Worm (Caenorhabditis elegans) whole organism, L1 larva: ENCODE results near the gene Y55B1BL.2.

Source experiments
- F16B12.6 ChIP-seq: fragments of 150-350 bp; optimal IDR thresholded peaks from 2 replicates; lab custom pipeline; 2014; ENCODE audit warnings: missing biosample characterization, missing genetic modification characterization
- Y116A8C.19 ChIP-seq: sonication (generic microtip); optimal IDR thresholded peaks from 2 replicates; lab custom pipeline; 2016; ENCODE audit warnings: missing compliant biosample characterization, missing genetic modification characterization, borderline replicate concordance
- aha-1 ChIP-seq: fragments of 150-350 bp; optimal IDR thresholded peaks from 2 replicates; lab custom pipeline; 2014; ENCODE audit warnings: missing biosample characterization, missing genetic modification characterization
- alr-1 ChIP-seq: fragments of 200-800 bp; sonication (Bioruptor generic); optimal IDR thresholded peaks from 2 replicates; lab custom pipeline; 2018; ENCODE audit warnings: borderline replicate concordance, mild to moderate bottlenecking, missing genetic modification characterization, missing compliant biosample characterization
- ama-1 ChIP-seq: fragments of 150-350 bp; optimal IDR thresholded peaks from 2 replicates; lab custom pipeline; 2014
- blmp-1 ChIP-seq: fragments of 150-350 bp; optimal IDR thresholded peaks from 2 replicates; lab custom pipeline; 2014; ENCODE audit warnings: missing biosample characterization, missing genetic modification characterization
- ceh-63 ChIP-seq: fragments of 200-800 bp; sonication (Bioruptor generic); optimal IDR thresholded peaks from 2 replicates; lab custom pipeline; 2018; ENCODE audit warnings: mild to moderate bottlenecking, missing genetic modification characterization, missing compliant biosample characterization
- ceh-90 ChIP-seq: sonication (generic microtip); optimal IDR thresholded peaks from 2 replicates; lab custom pipeline; 2016; ENCODE audit warnings: missing genetic modification characterization, missing compliant biosample characterization
- dpl-1 ChIP-seq, 3 experiments: fragments of 150-350 bp in 2 of 3; sonication (generic microtip) in 1 of 3; optimal IDR thresholded peaks; 2 replicates each; lab custom pipeline; 2014 to 2017; ENCODE audit warnings: missing biosample characterization in 3 of 3, missing genetic modification characterization in 3 of 3, missing genetic modification reagents in 3 of 3
- efl-1 ChIP-seq, 4 experiments: fragments of 150-350 bp; optimal IDR thresholded peaks in 3 of 4; peaks in 1 of 4; 1 replicate in 1 of 4; 2 replicates in 3 of 4; lab custom pipeline; 2014; ENCODE audit warnings: missing biosample characterization in 2 of 4, missing genetic modification characterization in 2 of 4, missing genetic modification reagents in 2 of 4
- egl-13 ChIP-seq: sonication (generic microtip); optimal IDR thresholded peaks from 2 replicates; lab custom pipeline; 2016; ENCODE audit warnings: missing genotype, missing genetic modification reagents, missing genetic modification characterization, missing compliant biosample characterization
- egl-27 ChIP-seq, 2 experiments: fragments of 150-350 bp in 1 of 2; sonication (generic microtip); optimal IDR thresholded peaks; 3 replicates each; lab custom pipeline; 2017 to 2018; ENCODE audit warnings: missing biosample characterization in 2 of 2, missing genetic modification characterization in 2 of 2, missing genetic modification reagents in 2 of 2
- ets-5 ChIP-seq: fragments of 200-800 bp; sonication (Bioruptor generic); IDR thresholded peaks from 2 replicates; pipeline ENCODE4 v1.3.6; 2022; ENCODE audit warnings: missing genetic modification characterization, missing compliant biosample characterization
- fkh-8 ChIP-seq: sonication (generic microtip); optimal IDR thresholded peaks from 2 replicates; lab custom pipeline; 2016; ENCODE audit warnings: mild to moderate bottlenecking, missing genetic modification characterization, missing compliant biosample characterization
- fos-1 ChIP-seq: fragments of 150-350 bp; optimal IDR thresholded peaks from 2 replicates; lab custom pipeline; 2014; ENCODE audit warnings: missing biosample characterization, missing genetic modification characterization
- hlh-17 ChIP-seq: fragments of 200-800 bp; sonication (Bioruptor generic); optimal IDR thresholded peaks from 2 replicates; lab custom pipeline; 2018; ENCODE audit warnings: missing genetic modification characterization, mild to moderate bottlenecking, missing compliant biosample characterization, moderate library complexity, borderline replicate concordance
- hlh-4 ChIP-seq: sonication (generic microtip); optimal IDR thresholded peaks from 2 replicates; lab custom pipeline; 2016; ENCODE audit warnings: mild to moderate bottlenecking, missing genetic modification characterization, missing compliant biosample characterization
- isw-1 ChIP-seq: fragments of 200-800 bp; sonication (Bioruptor generic); IDR thresholded peaks from 2 replicates; pipeline ENCODE4 v1.3.6; 2022; ENCODE audit warnings: missing genetic modification characterization, missing compliant biosample characterization
- jun-1 ChIP-seq: fragments of 150-350 bp; optimal IDR thresholded peaks from 2 replicates; lab custom pipeline; 2014; ENCODE audit warnings: missing biosample characterization, missing genetic modification reagents, missing genetic modification characterization
- lin-13 ChIP-seq: fragments of 150-350 bp; optimal IDR thresholded peaks from 2 replicates; lab custom pipeline; 2014; ENCODE audit warnings: missing biosample characterization, missing genetic modification reagents, missing genetic modification characterization
- lin-14 ChIP-seq: fragments of 200-800 bp; sonication (Bioruptor generic); optimal IDR thresholded peaks from 2 replicates; lab custom pipeline; 2018; ENCODE audit warnings: mild to moderate bottlenecking, missing genetic modification characterization, moderate library complexity, missing compliant biosample characterization
- lin-35 ChIP-seq, 2 experiments: fragments of 150-350 bp; optimal IDR thresholded peaks; 2 replicates each; lab custom pipeline; 2014; ENCODE audit warnings: missing biosample characterization in 2 of 2, missing genetic modification characterization in 2 of 2, missing genetic modification reagents in 2 of 2
- lin-39 ChIP-seq: fragments of 150-350 bp; optimal IDR thresholded peaks from 2 replicates; lab custom pipeline; 2014; ENCODE audit warnings: missing biosample characterization, missing genetic modification reagents, missing genetic modification characterization
- lir-3 ChIP-seq: sonication (generic microtip); optimal IDR thresholded peaks from 2 replicates; lab custom pipeline; 2016; ENCODE audit warnings: mild to moderate bottlenecking, missing genetic modification characterization, moderate library complexity, missing compliant biosample characterization; ENCODE audit not compliant: poor library complexity
- mef-2 ChIP-seq: fragments of 150-350 bp; optimal IDR thresholded peaks from 2 replicates; lab custom pipeline; 2014; ENCODE audit warnings: missing biosample characterization, missing genetic modification characterization
- mep-1 ChIP-seq: fragments of 150-350 bp; optimal IDR thresholded peaks from 2 replicates; lab custom pipeline; 2014; ENCODE audit warnings: missing biosample characterization, missing genetic modification characterization
- nhr-11 ChIP-seq: fragments of 150-350 bp; optimal IDR thresholded peaks from 2 replicates; lab custom pipeline; 2014; ENCODE audit warnings: missing biosample characterization, missing genetic modification characterization
- nhr-12 ChIP-seq: sonication (generic microtip); optimal IDR thresholded peaks from 2 replicates; lab custom pipeline; 2017; ENCODE audit warnings: missing biosample characterization, missing genetic modification characterization
- nhr-19 ChIP-seq: fragments of 200-800 bp; sonication (Bioruptor generic); conservative IDR thresholded peaks from 2 replicates; pipeline ENCODE4 v1.3.6; 2022; ENCODE audit warnings: missing genetic modification characterization, missing compliant biosample characterization
- nhr-20 ChIP-seq: sonication (generic microtip); optimal IDR thresholded peaks from 2 replicates; lab custom pipeline; 2016; ENCODE audit warnings: mild to moderate bottlenecking, missing genetic modification characterization, missing compliant biosample characterization
- nhr-237 ChIP-seq: fragments of 150-350 bp; optimal IDR thresholded peaks from 2 replicates; lab custom pipeline; 2014; ENCODE audit warnings: missing biosample characterization, missing genetic modification characterization
- nhr-47 ChIP-seq: sonication (generic microtip); optimal IDR thresholded peaks from 2 replicates; lab custom pipeline; 2016; ENCODE audit warnings: mild to moderate bottlenecking, missing genetic modification characterization, moderate library complexity, missing compliant biosample characterization
- nhr-71 ChIP-seq: sonication (generic microtip); optimal IDR thresholded peaks from 2 replicates; lab custom pipeline; 2016; ENCODE audit warnings: mild to moderate bottlenecking, missing genetic modification characterization, moderate library complexity, missing compliant biosample characterization
- nhr-76 ChIP-seq: sonication (generic microtip); optimal IDR thresholded peaks from 2 replicates; lab custom pipeline; 2017; ENCODE audit warnings: missing biosample characterization, missing genetic modification characterization
- nhr-77 ChIP-seq: fragments of 150-350 bp; optimal IDR thresholded peaks from 2 replicates; lab custom pipeline; 2014; ENCODE audit warnings: missing biosample characterization, missing genetic modification characterization
- nhr-84 ChIP-seq: sonication (generic microtip); optimal IDR thresholded peaks from 2 replicates; lab custom pipeline; 2017; ENCODE audit warnings: missing biosample characterization, missing genetic modification characterization
- nhr-90 ChIP-seq: sonication (generic microtip); optimal IDR thresholded peaks from 2 replicates; lab custom pipeline; 2016; ENCODE audit warnings: mild to moderate bottlenecking, missing genetic modification characterization, missing compliant biosample characterization; ENCODE audit not compliant: poor library complexity
- pag-3 ChIP-seq: sonication (generic microtip); optimal IDR thresholded peaks from 2 replicates; lab custom pipeline; 2017; ENCODE audit warnings: missing genetic modification characterization, mild to moderate bottlenecking, missing compliant biosample characterization, antibody characterized with exemption, borderline replicate concordance; ENCODE audit not compliant: insufficient read depth
- pax-3 ChIP-seq: fragments of 200-800 bp; sonication (Bioruptor generic); optimal IDR thresholded peaks from 2 replicates; lab custom pipeline; 2018; ENCODE audit warnings: mild to moderate bottlenecking, missing genetic modification characterization, moderate library complexity, missing compliant biosample characterization
- skn-1 ChIP-seq: fragments of 150-350 bp; optimal IDR thresholded peaks from 2 replicates; lab custom pipeline; 2014; ENCODE audit warnings: missing biosample characterization, missing genetic modification characterization
- sox-4 ChIP-seq: sonication (generic microtip); optimal IDR thresholded peaks from 2 replicates; lab custom pipeline; 2016; ENCODE audit warnings: missing genetic modification characterization, missing compliant biosample characterization
- sup-37 ChIP-seq: fragments of 200-800 bp; sonication (Bioruptor generic); optimal IDR thresholded peaks from 2 replicates; lab custom pipeline; 2018; ENCODE audit warnings: mild to moderate bottlenecking, missing genetic modification characterization, missing compliant biosample characterization
- unc-62 ChIP-seq: fragments of 150-350 bp; optimal IDR thresholded peaks from 2 replicates; lab custom pipeline; 2014; ENCODE audit warnings: missing biosample characterization, missing genetic modification reagents, missing genetic modification characterization
- unc-98 ChIP-seq: fragments of 200-800 bp; sonication (Bioruptor generic); IDR thresholded peaks from 2 replicates; pipeline ENCODE4 v1.3.6; 2022; ENCODE audit warnings: missing genetic modification characterization, missing compliant biosample characterization
- xbp-1 ChIP-seq: sonication (generic microtip); optimal IDR thresholded peaks from 2 replicates; lab custom pipeline; 2016; ENCODE audit warnings: missing genetic modification characterization, missing compliant biosample characterization
- zag-1 ChIP-seq: fragments of 150-350 bp; optimal IDR thresholded peaks from 2 replicates; lab custom pipeline; 2014; ENCODE audit warnings: missing biosample characterization, missing genetic modification characterization
- zip-4 ChIP-seq: fragments of 200-800 bp; sonication (Bioruptor generic); optimal IDR thresholded peaks from 2 replicates; lab custom pipeline; 2018; ENCODE audit warnings: mild to moderate bottlenecking, missing genetic modification characterization, moderate library complexity, missing compliant biosample characterization
- ztf-11 ChIP-seq, 2 experiments: sonication (generic microtip); optimal IDR thresholded peaks; 2 replicates each; lab custom pipeline; 2016 to 2017; ENCODE audit warnings: missing genetic modification characterization in 2 of 2, missing biosample characterization in 1 of 2, missing compliant biosample characterization in 1 of 2
- ztf-4 ChIP-seq: fragments of 150-350 bp; optimal IDR thresholded peaks from 2 replicates; lab custom pipeline; 2014; ENCODE audit warnings: missing biosample characterization, missing genetic modification characterization

The Y55B1BL.2 gene

ce11 chrIII:354545-355460 is 47.8 kb upstream of the Y55B1BL.2 start, which contains the start of gene gei-4 (continued):
- TF ChIP-seq F16B12.6 (no peak), nhr-20 (tag; lab: Kevin White, UChicago) (peak; percentile 92), isw-1 (peak; percentile 69), nhr-12 (tag; lab: Kevin White, UChicago) (peak; percentile 20), nhr-237 (tag; lab: Kevin White, UChicago) (peak; percentile 78), fkh-8 (peak; percentile 93), fos-1 (tag; lab: Kevin White, UChicago) (peak; percentile 67), unc-62 (GFP tag; lab: Kevin White, UChicago) (no peak), ztf-4 (tag; lab: Kevin White, UChicago) (peak; percentile 68), efl-1 (optimal IDR thresholded peaks at IDR 0.05; lab: Kevin White, UChicago) (peak; percentile 84 to 96), efl-1 (GFP tag; optimal IDR thresholded peaks at IDR 0.05 in 1 of 2; lab: Kevin White, UChicago) (peak; percentile 53 to 96), skn-1 (peak; percentile 65), mep-1 (tag; lab: Kevin White, UChicago) (peak; percentile 75), pax-3 (tag; lab: Kevin White, UChicago) (peak; percentile 86), mef-2 (peak; percentile 3), zip-4 (peak; percentile 98), dpl-1 (GFP tag; optimal IDR thresholded peaks at IDR 0.05; lab: Kevin White, UChicago) (peak; percentile 47 to 64 (median 60)), nhr-90 (tag; lab: Kevin White, UChicago) (peak; percentile 87), ama-1 (lab: Kevin White, UChicago) (peak; percentile 74), ztf-11 (tag; optimal IDR thresholded peaks at IDR 0.05; lab: Kevin White, UChicago) (peak in 1 of 2 experiments; percentile 84), unc-98 (GFP tag; lab: Robert Waterston, UW) (no peak), Y116A8C.19 (tag; lab: Kevin White, UChicago) (peak; percentile 18), lin-35 (GFP tag; optimal IDR thresholded peaks at IDR 0.05; lab: Kevin White, UChicago) (peak; percentile 65 to 79), blmp-1 (peak; percentile 65), lin-13 (GFP tag; lab: Kevin White, UChicago) (peak; percentile 87), alr-1 (tag; lab: Kevin White, UChicago) (no peak), nhr-84 (tag; lab: Kevin White, UChicago) (no peak), lin-14 (GFP tag; lab: Kevin White, UChicago) (peak; percentile 96), nhr-11 (peak; percentile 77), nhr-19 (peak; percentile 86), nhr-77 (peak; percentile 58), lir-3 (tag; lab: Kevin White, UChicago) (peak; percentile 68), egl-13 (tag; lab: Kevin White, UChicago) (peak; percentile 88), aha-1 (tag; lab: Kevin White, UChicago) (peak; percentile 26), sox-4 (tag; lab: Kevin White, UChicago) (peak; percentile 77), jun-1 (tag; lab: Kevin White, UChicago) (peak; percentile 92), nhr-71 (peak; percentile 97), zag-1 (tag; lab: Kevin White, UChicago) (no peak), lin-39 (no peak), sup-37 (GFP tag; lab: Kevin White, UChicago) (peak; percentile 48), ets-5 (GFP tag; lab: Robert Waterston, UW) (no peak), xbp-1 (peak; percentile 85), hlh-4 (tag; lab: Kevin White, UChicago) (peak; percentile 51), hlh-17 (no peak), nhr-76 (peak; percentile 21), pag-3 (tag; lab: Kevin White, UChicago) (no peak), ceh-63 (no peak), egl-27 (tag; optimal IDR thresholded peaks at IDR 0.05; lab: Kevin White, UChicago) (peak; percentile 23 to 71), nhr-47 (tag; lab: Kevin White, UChicago) (peak; percentile 96), ceh-90 (no peak)
